Worm (Caenorhabditis elegans): ENCODE measurements around the gene nhr-236.

Gene nhr-236

ce11 chrIV:2284462-2285047 is 44.9 kb downstream of the nhr-236 start (continued):
- peak; percentile 50 for TF ChIP-seq mxl-3 (GFP tag; optimal IDR thresholded peaks at IDR 0.05)
- no peak for TF ChIP-seq ama-1 (optimal IDR thresholded peaks at IDR 0.05)
- TF ChIP-seq dmd-6 (GFP tag; IDR thresholded peaks at IDR 0.05), result peak; percentile 79
- TF ChIP-seq ces-1 (GFP tag; optimal IDR thresholded peaks at IDR 0.05), result no peak
- peak; percentile 77 for TF ChIP-seq nhr-28 (tag; optimal IDR thresholded peaks at IDR 0.05)
- TF ChIP-seq T26A8.4 (GFP tag; IDR thresholded peaks at IDR 0.05), result no peak
- peak; percentile 27 for TF ChIP-seq mes-2 (tag; optimal IDR thresholded peaks at IDR 0.05; ENCODE audit: poor library complexity, severe bottlenecking)
- TF ChIP-seq nhr-48 (tag; optimal IDR thresholded peaks at IDR 0.05), result no peak
- no peak for TF ChIP-seq vab-7 (GFP tag; IDR thresholded peaks at IDR 0.05)
- TF ChIP-seq snpc-1.2 (GFP tag; IDR thresholded peaks at IDR 0.05), result no peak
- TF ChIP-seq php-3 (GFP tag; IDR thresholded peaks at IDR 0.05), result 0 out of 2 replicates have a peak, but pooled peaks have one; percentile 25
- no peak for TF ChIP-seq zip-2 (tag; optimal IDR thresholded peaks at IDR 0.05)
- peak; percentile 57 for TF ChIP-seq dve-1 (tag; optimal IDR thresholded peaks at IDR 0.05; ENCODE audit: insufficient read depth)
- no peak for TF ChIP-seq daf-16 (GFP tag; optimal IDR thresholded peaks at IDR 0.05)
- peak; percentile 41 for TF ChIP-seq daf-16 (tag; optimal IDR thresholded peaks at IDR 0.05)
- TF ChIP-seq gei-8 (GFP tag; optimal IDR thresholded peaks at IDR 0.05), result no peak

- TF ChIP-seq lin-13 (GFP tag; optimal IDR thresholded peaks at IDR 0.05) (peak; percentile 50), hif-1 (tag; optimal IDR thresholded peaks at IDR 0.05) (no peak), ztf-11 (tag; optimal IDR thresholded peaks at IDR 0.05) (no peak), dmd-9 (GFP tag; IDR thresholded peaks at IDR 0.05) (no peak), nhr-102 (tag; optimal IDR thresholded peaks at IDR 0.05) (no peak), Y48G9A.11 (GFP tag; IDR thresholded peaks at IDR 0.05) (no peak), egl-27 (tag; optimal IDR thresholded peaks at IDR 0.05) (no peak), cey-2 (tag; optimal IDR thresholded peaks at IDR 0.05; ENCODE audit: borderline replicate concordance, insufficient read depth) (no peak), Y5F2A.4 (GFP tag; optimal IDR thresholded peaks at IDR 0.05) (no peak), egl-43 (GFP tag; IDR thresholded peaks at IDR 0.05) (no peak), ceh-20 (GFP tag; IDR thresholded peaks at IDR 0.05) (no peak), F49E8.2 (tag; optimal IDR thresholded peaks at IDR 0.05; ENCODE audit: borderline replicate concordance) (no peak), nhr-76 (tag; optimal IDR thresholded peaks at IDR 0.05) (no peak), ctbp-1 (GFP tag; IDR thresholded peaks at IDR 0.05) (no peak), F10B5.3 (tag; optimal IDR thresholded peaks at IDR 0.05) (no peak), ZK546.5 (tag; optimal IDR thresholded peaks at IDR 0.05) (no peak), dmd-6 (GFP tag; IDR thresholded peaks at IDR 0.05) (peak; percentile 50), nhr-6 (tag; optimal IDR thresholded peaks at IDR 0.05) (no peak), fos-1 (tag; optimal IDR thresholded peaks at IDR 0.05) (no peak), spr-1 (tag; optimal IDR thresholded peaks at IDR 0.05) (no peak), daf-8 (GFP tag; IDR thresholded peaks at IDR 0.05) (no peak), madf-5 (GFP tag; IDR thresholded peaks at IDR 0.05) (no peak), duxl-1 (tag; optimal IDR thresholded peaks at IDR 0.05; ENCODE audit: poor library complexity) (no peak), hlh-11 (tag; optimal IDR thresholded peaks at IDR 0.05) (peak; percentile 84), mdt-29 (GFP tag; IDR thresholded peaks at IDR 0.05) (no peak), zfp-2 (tag; optimal IDR thresholded peaks at IDR 0.05) (no peak), ztf-7 (tag; optimal IDR thresholded peaks at IDR 0.05) (peak; percentile 14), lin-38 (GFP tag; IDR thresholded peaks at IDR 0.05) (0 out of 2 replicates have a peak, but pooled peaks have one; percentile 17), saeg-2 (GFP tag; IDR thresholded peaks at IDR 0.05) (no peak), vab-7 (GFP tag; IDR thresholded peaks at IDR 0.05) (no peak), nhr-237 (tag; optimal IDR thresholded peaks at IDR 0.05) (no peak), set-16 (GFP tag; IDR thresholded peaks at IDR 0.05) (no peak), nhr-41 (GFP tag; IDR thresholded peaks at IDR 0.05) (no peak), nhr-28 (tag; optimal IDR thresholded peaks at IDR 0.05) (peak; percentile 78), mep-1 (tag; optimal IDR thresholded peaks at IDR 0.05) (peak; percentile 70), dpl-1 (GFP tag; optimal IDR thresholded peaks at IDR 0.05) (peak; percentile 46)
Observed at ce11 chrIV:2281353-2281976, 48.0 kb downstream of the nhr-236 start.

Data from whole organism, L4 larva.